Worm (Caenorhabditis elegans) whole organism, L4 larva: ENCODE data around the gene tctn-1.

ENCODE experiments used
- ZK546.5 ChIP-seq, 2 experiments: sonication (generic microtip); optimal IDR thresholded peaks; 2 replicates each; lab custom pipeline; 2017; ENCODE audit warnings: missing biosample characterization in 2 of 2, missing genetic modification characterization in 2 of 2
- ama-1 ChIP-seq: fragments of 150-350 bp; optimal IDR thresholded peaks from 2 replicates; lab custom pipeline; 2014; ENCODE audit warnings: inconsistent platforms, mixed read lengths
- dve-1 ChIP-seq: sonication (generic microtip); optimal IDR thresholded peaks from 2 replicates; lab custom pipeline; 2017; ENCODE audit warnings: antibody characterized with exemption, mild to moderate bottlenecking, missing genetic modification characterization, missing compliant biosample characterization; ENCODE audit not compliant: insufficient read depth
- fkh-10 ChIP-seq: fragments of 150-350 bp; optimal IDR thresholded peaks from 2 replicates; lab custom pipeline; 2014; ENCODE audit warnings: missing biosample characterization, missing genetic modification reagents, missing genetic modification characterization
- hmg-1.1 ChIP-seq: fragments of 200-800 bp; sonication (Bioruptor generic); IDR thresholded peaks from 2 replicates; pipeline ENCODE4 v1.3.6; 2022; ENCODE audit warnings: missing genetic modification reagents, missing genetic modification characterization, missing compliant biosample characterization
- lim-7 ChIP-seq: fragments of 200-800 bp; sonication (Bioruptor generic); IDR thresholded peaks from 2 replicates; pipeline ENCODE4 v1.3.6; 2022; ENCODE audit warnings: missing genetic modification characterization, missing compliant biosample characterization
- lin-13 ChIP-seq: fragments of 150-350 bp; optimal IDR thresholded peaks from 2 replicates; lab custom pipeline; 2014; ENCODE audit warnings: missing biosample characterization, missing genetic modification reagents, missing genetic modification characterization
- lsy-2 ChIP-seq, 2 experiments: fragments of 150-350 bp in 1 of 2; sonication (generic microtip) in 1 of 2; optimal IDR thresholded peaks; 2 replicates each; lab custom pipeline; 2014 to 2017; ENCODE audit warnings: missing biosample characterization in 2 of 2, missing genetic modification characterization in 2 of 2
- nhr-11 ChIP-seq: fragments of 150-350 bp; optimal IDR thresholded peaks from 2 replicates; lab custom pipeline; 2014; ENCODE audit warnings: missing biosample characterization, missing genetic modification characterization
- nhr-111 ChIP-seq: fragments of 200-800 bp; sonication (Bioruptor generic); optimal IDR thresholded peaks from 2 replicates; lab custom pipeline; 2018; ENCODE audit warnings: mild to moderate bottlenecking, missing genetic modification characterization, missing compliant biosample characterization
- ztf-11 ChIP-seq: fragments of 150-350 bp; optimal IDR thresholded peaks from 2 replicates; lab custom pipeline; 2014; ENCODE audit warnings: missing biosample characterization, missing genetic modification characterization

DNA sequence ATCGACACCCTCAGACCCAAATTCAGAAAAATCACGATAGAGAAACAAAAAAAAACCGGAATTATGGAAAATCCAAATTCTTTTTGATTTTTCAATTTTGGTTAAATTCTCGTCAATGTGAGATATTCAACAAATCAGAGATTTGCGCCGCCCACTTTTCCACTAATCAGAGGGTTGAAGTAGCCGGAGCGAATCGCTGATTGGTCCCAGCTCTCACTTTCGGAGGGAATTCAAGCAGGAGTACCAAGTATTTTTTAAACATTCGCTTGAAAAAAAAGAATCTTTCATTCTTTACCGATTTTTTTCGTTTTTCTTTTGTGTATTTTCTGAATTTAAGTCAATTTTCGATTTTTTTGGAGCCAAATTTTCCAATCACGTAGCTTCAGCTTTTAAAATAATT is 41.7 kb downstream of the tctn-1 start:
- no peak for TF ChIP-seq lim-7
- TF ChIP-seq nhr-111 = no peak
- no peak for TF ChIP-seq hmg-1.1 (GFP tag; lab: Robert Waterston, UW)
- TF ChIP-seq lsy-2 (tag; optimal IDR thresholded peaks at IDR 0.05; lab: Kevin White, UChicago) = no peak
- TF ChIP-seq ZK546.5 (tag; optimal IDR thresholded peaks at IDR 0.05; lab: Kevin White, UChicago) = no peak
- no peak for TF ChIP-seq lin-13
- TF ChIP-seq ztf-11 (tag; lab: Kevin White, UChicago) = no peak
- no peak for TF ChIP-seq ama-1
- no peak for TF ChIP-seq dve-1
- no peak for TF ChIP-seq fkh-10
- no peak for TF ChIP-seq nhr-11
